Worm (Caenorhabditis elegans) whole organism, young adult: ENCODE data around the gene R11E3.2.

Source experiments
- F52B5.7 ChIP-seq: sonication (generic microtip); optimal IDR thresholded peaks from 2 replicates; lab custom pipeline; 2016; ENCODE audit warnings: mild to moderate bottlenecking, missing genetic modification characterization, missing compliant biosample characterization
- F57C9.4 ChIP-seq: sonication (generic microtip); optimal IDR thresholded peaks from 2 replicates; lab custom pipeline; 2017; ENCODE audit warnings: mild to moderate bottlenecking, missing genetic modification characterization, missing compliant biosample characterization
- dpl-1 ChIP-seq: fragments of 150-350 bp; optimal IDR thresholded peaks from 2 replicates; lab custom pipeline; 2014; ENCODE audit warnings: missing biosample characterization, missing genetic modification reagents, missing genetic modification characterization
- efl-1 ChIP-seq: fragments of 150-350 bp; optimal IDR thresholded peaks from 2 replicates; lab custom pipeline; 2014; ENCODE audit warnings: missing biosample characterization, missing genetic modification reagents, missing genetic modification characterization
- ets-4 ChIP-seq: fragments of 200-800 bp; sonication (Bioruptor generic); optimal IDR thresholded peaks from 2 replicates; lab custom pipeline; 2018; ENCODE audit warnings: mild to moderate bottlenecking, missing genetic modification characterization, missing compliant biosample characterization
- let-607 ChIP-seq, 2 experiments: fragments of 200-800 bp in 1 of 2; sonication (Bioruptor generic) in 1 of 2; sonication (generic microtip) in 1 of 2; optimal IDR thresholded peaks; 2 replicates each; lab custom pipeline; 2016 to 2018; ENCODE audit warnings: mild to moderate bottlenecking in 2 of 2, missing compliant biosample characterization in 2 of 2, missing genetic modification characterization in 2 of 2, moderate library complexity in 2 of 2, missing genotype in 1 of 2
- lsl-1 ChIP-seq: fragments of 200-800 bp; sonication (Bioruptor generic); optimal IDR thresholded peaks from 2 replicates; lab custom pipeline; 2018; ENCODE audit warnings: mild to moderate bottlenecking, missing genetic modification characterization, moderate library complexity, missing compliant biosample characterization
- madf-6 ChIP-seq: fragments of 200-800 bp; sonication (Bioruptor generic); IDR thresholded peaks from 2 replicates; pipeline ENCODE4 v1.3.6; 2022; ENCODE audit warnings: missing genetic modification reagents, missing genetic modification characterization, missing compliant biosample characterization
- rcor-1 ChIP-seq: fragments of 200-800 bp; sonication (Bioruptor generic); IDR thresholded peaks from 2 replicates; pipeline ENCODE4 v1.3.6; 2022; ENCODE audit warnings: missing genetic modification reagents, missing genetic modification characterization, missing compliant biosample characterization
- repo-1 ChIP-seq: sonication (generic microtip); optimal IDR thresholded peaks from 2 replicates; lab custom pipeline; 2017; ENCODE audit warnings: mild to moderate bottlenecking, missing genetic modification characterization, missing compliant biosample characterization
- rpc-1 ChIP-seq, 2 experiments: fragments of 150-350 bp in 1 of 2; sonication (generic microtip) in 1 of 2; optimal IDR thresholded peaks; 2 replicates each; lab custom pipeline; 2014 to 2018; ENCODE audit warnings: missing biosample characterization in 1 of 2, missing genetic modification characterization in 1 of 2, missing genetic modification reagents in 1 of 2, missing genotype in 1 of 2
- tlf-1 ChIP-seq: fragments of 200-800 bp; sonication (Bioruptor generic); optimal IDR thresholded peaks from 2 replicates; lab custom pipeline; 2018; ENCODE audit warnings: mild to moderate bottlenecking, missing genetic modification characterization, missing compliant biosample characterization

DNA sequence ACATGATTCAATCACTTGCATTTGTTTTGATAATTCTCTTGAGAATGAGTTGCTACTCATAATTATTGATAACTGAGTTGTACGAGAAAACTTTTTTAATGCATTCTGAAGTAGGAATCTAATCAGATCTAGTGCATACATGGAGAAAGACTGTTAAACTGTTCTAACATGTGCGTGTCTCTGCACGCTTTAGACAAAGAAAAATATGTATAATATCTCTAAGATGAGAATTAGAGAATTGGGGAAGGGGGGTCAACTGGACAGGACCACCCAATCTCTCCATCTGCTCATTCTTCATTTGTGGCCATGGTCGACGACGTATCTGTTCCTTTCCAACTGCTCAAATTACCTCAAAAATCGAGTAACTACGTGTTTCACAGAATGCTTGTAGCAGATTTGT is 34.6 kb upstream of the R11E3.2 start, which contains the start of gene fbxb-78:
- TF ChIP-seq rcor-1 (GFP tag; lab: Robert Waterston, UW) = no peak
- TF ChIP-seq tlf-1 (GFP tag; lab: Kevin White, UChicago) = no peak
- no peak for TF ChIP-seq F52B5.7 (tag; lab: Kevin White, UChicago)
- TF ChIP-seq efl-1 = no peak
- TF ChIP-seq rpc-1 (optimal IDR thresholded peaks at IDR 0.05; lab: Kevin White, UChicago) = no peak
- TF ChIP-seq rpc-1 (tag; optimal IDR thresholded peaks at IDR 0.05; lab: Kevin White, UChicago) = no peak
- TF ChIP-seq dpl-1 (GFP tag; lab: Kevin White, UChicago) = no peak
- TF ChIP-seq lsl-1 (GFP tag; lab: Kevin White, UChicago) = no peak
- TF ChIP-seq repo-1 (tag; lab: Kevin White, UChicago) = no peak
- TF ChIP-seq let-607 (tag; optimal IDR thresholded peaks at IDR 0.05; lab: Kevin White, UChicago) = no peak
- TF ChIP-seq ets-4 (GFP tag; lab: Kevin White, UChicago) = no peak
- no peak for TF ChIP-seq madf-6 (GFP tag; lab: Robert Waterston, UW)
- no peak for TF ChIP-seq F57C9.4 (tag; lab: Kevin White, UChicago)
